Fruit fly (Drosophila melanogaster): Measurements from ENCODE around the gene Acer.

The Acer gene

dm6 chr2L:8541469-8542233, 19.9 kb downstream of the Acer start, which contains the start of gene Sema1a (continued):
- TF ChIP-seq crol (GFP tag; IDR thresholded peaks at IDR 0.05) (no peak), Xbp1 (GFP tag; optimal IDR thresholded peaks at IDR 0.05) (peak; percentile 65), BEAF-32 (GFP tag; optimal IDR thresholded peaks at IDR 0.05) (no peak), jumu (GFP tag; optimal IDR thresholded peaks at IDR 0.05) (peak; percentile 62), CG10654 (GFP tag; optimal IDR thresholded peaks at IDR 0.05) (peak; percentile 25), pho (GFP tag; optimal IDR thresholded peaks at IDR 0.05) (peak; percentile 79), CG2116 (GFP tag; optimal IDR thresholded peaks at IDR 0.05) (peak; percentile 33), sqz (GFP tag; optimal IDR thresholded peaks at IDR 0.05) (peak; percentile 32), Atf6 (GFP tag; IDR thresholded peaks at IDR 0.05) (peak; percentile 72), CG11695 (GFP tag; IDR thresholded peaks at IDR 0.05) (peak; percentile 58), Dref (GFP tag; IDR thresholded peaks at IDR 0.05) (no peak), C15 (GFP tag; IDR thresholded peaks at IDR 0.05) (0 out of 3 replicates have a peak, but pooled peaks have one; percentile 4), Deaf1 (tag; optimal IDR thresholded peaks at IDR 0.05) (peak; percentile 19), schlank (tag; optimal IDR thresholded peaks at IDR 0.05) (no peak), Poxn (GFP tag; IDR thresholded peaks at IDR 0.05) (peak; percentile 67; the same call in 1 of the 2 replicates), h (optimal IDR thresholded peaks at IDR 0.05) (no peak), gfzf (GFP tag; optimal IDR thresholded peaks at IDR 0.05) (no peak), CG11247 (GFP tag; IDR thresholded peaks at IDR 0.05) (peak; percentile 71), Optix (GFP tag; IDR thresholded peaks at IDR 0.05) (no peak; the same call in 2 of the 3 replicates), NFAT (GFP tag; IDR thresholded peaks at IDR 0.05) (no peak), CG11093 (GFP tag; IDR thresholded peaks at IDR 0.05) (no peak), Lhr (GFP tag; optimal IDR thresholded peaks at IDR 0.05) (peak; percentile 42), ind (GFP tag; optimal IDR thresholded peaks at IDR 0.05) (peak; percentile 51), ranshi (GFP tag; IDR thresholded peaks at IDR 0.05) (peak; percentile 50; the same call in 1 of the 2 replicates), esg (GFP tag; conservative IDR thresholded peaks at IDR 0.05) (peak; percentile 73; the same call in 1 of the 2 replicates), YL-1 (GFP tag; optimal IDR thresholded peaks at IDR 0.05) (peak; percentile 31), unpg (GFP tag; optimal IDR thresholded peaks at IDR 0.05) (peak; percentile 92), wor (GFP tag; IDR thresholded peaks at IDR 0.05) (no peak), CG8281 (tag; optimal IDR thresholded peaks at IDR 0.05) (no peak), Sox100B (GFP tag; optimal IDR thresholded peaks at IDR 0.05) (no peak), Side (GFP tag; optimal IDR thresholded peaks at IDR 0.05) (peak; percentile 58), croc (GFP tag; conservative IDR thresholded peaks at IDR 0.05) (peak; percentile 33; the same call in 2 of the 3 replicates), en (GFP tag; optimal IDR thresholded peaks at IDR 0.05) (peak; percentile 15), wek (GFP tag; optimal IDR thresholded peaks at IDR 0.05) (peak; percentile 40), Lim3 (GFP tag; IDR thresholded peaks at IDR 0.05) (no peak), H15 (GFP tag; IDR thresholded peaks at IDR 0.05) (peak; percentile 59; the same call in 1 of the 3 replicates), CG3065 (GFP tag; optimal IDR thresholded peaks at IDR 0.05) (peak; percentile 16), ci (GFP tag; IDR thresholded peaks at IDR 0.05) (peak; percentile 89), peb (GFP tag; IDR thresholded peaks at IDR 0.05) (no peak), sim (GFP tag; IDR thresholded peaks at IDR 0.05) (no peak; the same call in 1 of the 2 replicates), CG14667 (GFP tag; IDR thresholded peaks at IDR 0.05) (no peak; the same call in 1 of the 2 replicates), CG42726 (GFP tag; IDR thresholded peaks at IDR 0.05; ENCODE audit: partially characterized antibody) (peak; percentile 95), CG14050 (GFP tag; IDR thresholded peaks at IDR 0.05) (peak; percentile 45; the same call in 2 of the 3 replicates), Ets97D (GFP tag; optimal IDR thresholded peaks at IDR 0.05) (peak; percentile 36), CG16815 (GFP tag; optimal IDR thresholded peaks at IDR 0.05) (no peak), CG8924 (tag; optimal IDR thresholded peaks at IDR 0.05) (peak; percentile 85), CG7556 (GFP tag; optimal IDR thresholded peaks at IDR 0.05) (peak; percentile 50), Six4 (GFP tag; optimal IDR thresholded peaks at IDR 0.05) (no peak), E2f1 (GFP tag; IDR thresholded peaks at IDR 0.05) (peak; percentile 71), Taf1 (GFP tag; IDR thresholded peaks at IDR 0.05) (peak; percentile 53), phol (tag; optimal IDR thresholded peaks at IDR 0.05) (peak; percentile 36)
